Worm (Caenorhabditis elegans) whole organism, young adult: ENCODE results near the gene fdgt-1.
A peak's percentile ranks its signal among the peaks of the same experiment; 100 is the strongest.

Source experiments
- akir-1 ChIP-seq: fragments of 200-800 bp; sonication (Bioruptor generic); optimal IDR thresholded peaks from 2 replicates; lab custom pipeline; 2018; ENCODE audit warnings: mild to moderate bottlenecking, missing genetic modification characterization, moderate library complexity, missing compliant biosample characterization
- attf-3 ChIP-seq: fragments of 200-800 bp; sonication (Bioruptor generic); conservative IDR thresholded peaks from 2 replicates; pipeline ENCODE4 v1.3.6; 2022; ENCODE audit warnings: missing genetic modification reagents, missing genetic modification characterization, missing compliant biosample characterization
- lin-35 ChIP-seq, 3 experiments: fragments of 150-350 bp in 2 of 3; sonication (generic microtip) in 1 of 3; optimal IDR thresholded peaks; 2 replicates each; lab custom pipeline; 2014 to 2018; ENCODE audit warnings: missing biosample characterization in 3 of 3, missing genetic modification characterization in 3 of 3, missing genetic modification reagents in 3 of 3
- ztf-18 ChIP-seq: sonication (generic microtip); optimal IDR thresholded peaks from 2 replicates; lab custom pipeline; 2016; ENCODE audit warnings: missing genotype, mild to moderate bottlenecking, missing genetic modification characterization, missing compliant biosample characterization
- ztf-22 ChIP-seq: fragments of 200-800 bp; sonication (Bioruptor generic); optimal IDR thresholded peaks from 2 replicates; lab custom pipeline; 2018; ENCODE audit warnings: mild to moderate bottlenecking, missing genetic modification characterization, moderate library complexity, missing compliant biosample characterization

ce11 chrII:1519867-1520266 is 15.5 kb downstream of the fdgt-1 start:
- TF ChIP-seq ztf-22 (GFP tag; lab: Kevin White, UChicago) (no peak), ztf-18 (tag; lab: Kevin White, UChicago) (peak; percentile 41), attf-3 (GFP tag; lab: Robert Waterston, UW) (0 out of 2 replicates have a peak, but pooled peaks have one; percentile 32), akir-1 (no peak), lin-35 (GFP tag; optimal IDR thresholded peaks at IDR 0.05; lab: Kevin White, UChicago) (peak in 1 of 3 experiments; percentile 45)
